Worm (Caenorhabditis elegans) whole organism, L2 larva: Measurements from ENCODE around the gene clp-6.

Experiments used
- C34F6.9 ChIP-seq: fragments of 150-350 bp; optimal IDR thresholded peaks from 2 replicates; lab custom pipeline; 2014; ENCODE audit warnings: missing biosample characterization, missing genetic modification characterization
- F13H6.1 ChIP-seq: sonication (generic microtip); optimal IDR thresholded peaks from 2 replicates; lab custom pipeline; 2016; ENCODE audit warnings: missing genetic modification characterization, missing compliant biosample characterization
- R02D3.7 ChIP-seq: fragments of 150-350 bp; optimal IDR thresholded peaks from 2 replicates; lab custom pipeline; 2014; ENCODE audit warnings: missing biosample characterization, missing genetic modification characterization
- Y55F3AM.14 ChIP-seq: fragments of 200-800 bp; sonication (Bioruptor generic); optimal IDR thresholded peaks from 2 replicates; lab custom pipeline; 2018; ENCODE audit warnings: mild to moderate bottlenecking, missing genetic modification characterization, missing compliant biosample characterization
- ZK546.5 ChIP-seq: sonication (generic microtip); optimal IDR thresholded peaks from 2 replicates; lab custom pipeline; 2017; ENCODE audit warnings: missing biosample characterization, missing genetic modification characterization
- alr-1 ChIP-seq: fragments of 150-350 bp; optimal IDR thresholded peaks from 2 replicates; lab custom pipeline; 2014; ENCODE audit warnings: missing biosample characterization, missing genetic modification characterization
- aly-2 ChIP-seq: fragments of 150-350 bp; optimal IDR thresholded peaks from 2 replicates; lab custom pipeline; 2014; ENCODE audit warnings: missing biosample characterization, missing genetic modification characterization
- ama-1 ChIP-seq: fragments of 150-350 bp; optimal IDR thresholded peaks from 2 replicates; lab custom pipeline; 2018; ENCODE audit warnings: inconsistent platforms
- blmp-1 ChIP-seq: sonication (generic microtip); optimal IDR thresholded peaks from 2 replicates; lab custom pipeline; 2017; ENCODE audit warnings: missing genetic modification characterization, mild to moderate bottlenecking, missing compliant biosample characterization, antibody characterized with exemption, moderate library complexity; ENCODE audit not compliant: insufficient read depth
- ceh-16 ChIP-seq: fragments of 150-350 bp; optimal IDR thresholded peaks from 2 replicates; lab custom pipeline; 2014; ENCODE audit warnings: missing biosample characterization, missing genetic modification characterization
- ceh-82 ChIP-seq: fragments of 150-350 bp; optimal IDR thresholded peaks from 2 replicates; lab custom pipeline; 2014; ENCODE audit warnings: missing biosample characterization, missing genetic modification characterization
- crh-2 ChIP-seq: sonication (generic microtip); optimal IDR thresholded peaks from 2 replicates; lab custom pipeline; 2017; ENCODE audit warnings: missing biosample characterization, missing genetic modification characterization
- dmd-4 ChIP-seq: sonication (generic microtip); optimal IDR thresholded peaks from 2 replicates; lab custom pipeline; 2017; ENCODE audit warnings: missing biosample characterization, missing genetic modification characterization
- egl-27 ChIP-seq: sonication (generic microtip); optimal IDR thresholded peaks from 3 replicates; lab custom pipeline; 2017; ENCODE audit warnings: missing biosample characterization, missing genetic modification reagents, missing genetic modification characterization
- elt-1 ChIP-seq: fragments of 150-350 bp; optimal IDR thresholded peaks from 2 replicates; lab custom pipeline; 2014; ENCODE audit warnings: missing biosample characterization, missing genetic modification characterization
- elt-3 ChIP-seq: sonication (generic microtip); optimal IDR thresholded peaks from 2 replicates; lab custom pipeline; 2017; ENCODE audit warnings: missing biosample characterization, missing genetic modification characterization
- fos-1 ChIP-seq: fragments of 150-350 bp; optimal IDR thresholded peaks from 2 replicates; lab custom pipeline; 2014; ENCODE audit warnings: missing biosample characterization, missing genetic modification characterization
- gmeb-1 ChIP-seq: fragments of 150-350 bp; optimal IDR thresholded peaks from 2 replicates; lab custom pipeline; 2014; ENCODE audit warnings: missing biosample characterization, missing genetic modification characterization
- lin-11 ChIP-seq: fragments of 150-350 bp; sonication (generic microtip); optimal IDR thresholded peaks from 2 replicates; lab custom pipeline; 2014; ENCODE audit warnings: missing biosample characterization, missing genetic modification characterization, inconsistent platforms, mixed read lengths
- lin-13 ChIP-seq: fragments of 150-350 bp; optimal IDR thresholded peaks from 2 replicates; lab custom pipeline; 2014; ENCODE audit warnings: missing biosample characterization, missing genetic modification reagents, missing genetic modification characterization
- lin-39 ChIP-seq: fragments of 150-350 bp; optimal IDR thresholded peaks from 2 replicates; lab custom pipeline; 2014; ENCODE audit warnings: missing biosample characterization, missing genetic modification reagents, missing genetic modification characterization
- lsy-2 ChIP-seq, 2 experiments: fragments of 150-350 bp in 1 of 2; sonication (generic microtip) in 1 of 2; optimal IDR thresholded peaks; 2 replicates each; lab custom pipeline; 2014 to 2017; ENCODE audit warnings: missing biosample characterization in 2 of 2, missing genetic modification characterization in 2 of 2
- mab-5 ChIP-seq: fragments of 150-350 bp; optimal IDR thresholded peaks from 2 replicates; lab custom pipeline; 2014; ENCODE audit warnings: missing biosample characterization, missing genetic modification characterization
- mbf-1 ChIP-seq: sonication (generic microtip); optimal IDR thresholded peaks from 2 replicates; lab custom pipeline; 2017; ENCODE audit warnings: missing biosample characterization, missing genetic modification characterization
- mdl-1 ChIP-seq, 2 experiments: fragments of 150-350 bp in 1 of 2; sonication (generic microtip) in 1 of 2; optimal IDR thresholded peaks; 2 replicates each; lab custom pipeline; 2017; ENCODE audit warnings: missing biosample characterization in 2 of 2, missing genetic modification characterization in 2 of 2
- nhr-10 ChIP-seq: sonication (generic microtip); optimal IDR thresholded peaks from 2 replicates; lab custom pipeline; 2017; ENCODE audit warnings: missing biosample characterization, missing genetic modification characterization
- nhr-11 ChIP-seq: fragments of 150-350 bp; optimal IDR thresholded peaks from 2 replicates; lab custom pipeline; 2014; ENCODE audit warnings: missing biosample characterization, missing genetic modification characterization
- nhr-12 ChIP-seq: fragments of 150-350 bp; optimal IDR thresholded peaks from 2 replicates; lab custom pipeline; 2014; ENCODE audit warnings: missing biosample characterization, missing genetic modification characterization
- nhr-129 ChIP-seq: fragments of 150-350 bp; optimal IDR thresholded peaks from 2 replicates; lab custom pipeline; 2014; ENCODE audit warnings: missing biosample characterization, missing genetic modification characterization
- nhr-21 ChIP-seq: fragments of 150-350 bp; optimal IDR thresholded peaks from 2 replicates; lab custom pipeline; 2014; ENCODE audit warnings: missing biosample characterization, missing genetic modification characterization
- nhr-23 ChIP-seq: fragments of 150-350 bp; optimal IDR thresholded peaks from 2 replicates; lab custom pipeline; 2014; ENCODE audit warnings: missing biosample characterization, missing genetic modification reagents, missing genetic modification characterization
- nhr-237 ChIP-seq: fragments of 150-350 bp; optimal IDR thresholded peaks from 2 replicates; lab custom pipeline; 2014; ENCODE audit warnings: missing biosample characterization, missing genetic modification characterization
- nhr-25 ChIP-seq: fragments of 150-350 bp; sonication (generic microtip); optimal IDR thresholded peaks from 3 replicates; lab custom pipeline; 2014; ENCODE audit warnings: missing biosample characterization, missing genetic modification characterization
- nhr-6 ChIP-seq: fragments of 150-350 bp; optimal IDR thresholded peaks from 2 replicates; lab custom pipeline; 2014; ENCODE audit warnings: missing biosample characterization, missing genetic modification characterization
- nhr-77 ChIP-seq: fragments of 150-350 bp; optimal IDR thresholded peaks from 2 replicates; lab custom pipeline; 2014; ENCODE audit warnings: missing biosample characterization, missing genetic modification characterization
- peb-1 ChIP-seq: fragments of 150-350 bp; optimal IDR thresholded peaks from 2 replicates; lab custom pipeline; 2014; ENCODE audit warnings: missing biosample characterization, missing genetic modification characterization
- sem-4 ChIP-seq: fragments of 150-350 bp; optimal IDR thresholded peaks from 2 replicates; lab custom pipeline; 2014; ENCODE audit warnings: missing biosample characterization, missing genetic modification reagents, missing genetic modification characterization
- skn-1 ChIP-seq: sonication (generic microtip); optimal IDR thresholded peaks from 2 replicates; lab custom pipeline; 2017; ENCODE audit warnings: missing biosample characterization, missing genetic modification characterization
- sma-3 ChIP-seq: sonication (generic microtip); optimal IDR thresholded peaks from 2 replicates; lab custom pipeline; 2016; ENCODE audit warnings: missing genetic modification reagents, missing genetic modification characterization, missing compliant biosample characterization
- sma-9 ChIP-seq, 2 experiments: fragments of 150-350 bp in 1 of 2; sonication (generic microtip) in 1 of 2; optimal IDR thresholded peaks; 2 replicates each; lab custom pipeline; 2014 to 2016; ENCODE audit warnings: missing genetic modification characterization in 2 of 2, mild to moderate bottlenecking in 1 of 2, missing biosample characterization in 1 of 2, missing compliant biosample characterization in 1 of 2, missing genetic modification reagents in 1 of 2, moderate library complexity in 1 of 2
- snpc-4 ChIP-seq: fragments of 150-350 bp; optimal IDR thresholded peaks from 2 replicates; lab custom pipeline; 2014; ENCODE audit warnings: missing biosample characterization, missing genetic modification characterization
- unc-39 ChIP-seq: fragments of 150-350 bp; optimal IDR thresholded peaks from 2 replicates; lab custom pipeline; 2014; ENCODE audit warnings: missing biosample characterization, missing genetic modification characterization
- unc-55 ChIP-seq: fragments of 150-350 bp; sonication (generic microtip); optimal IDR thresholded peaks from 3 replicates; lab custom pipeline; 2014; ENCODE audit warnings: missing biosample characterization, missing genetic modification reagents, missing genetic modification characterization
- unc-62 ChIP-seq: fragments of 150-350 bp; optimal IDR thresholded peaks from 2 replicates; lab custom pipeline; 2014; ENCODE audit warnings: missing biosample characterization, missing genetic modification reagents, missing genetic modification characterization
- zag-1 ChIP-seq: fragments of 150-350 bp; optimal IDR thresholded peaks from 2 replicates; lab custom pipeline; 2014; ENCODE audit warnings: missing biosample characterization, missing genetic modification characterization
- ztf-1 ChIP-seq: fragments of 200-800 bp; sonication (Bioruptor generic); conservative IDR thresholded peaks from 2 replicates; pipeline ENCODE4 v1.3.6; 2022; ENCODE audit warnings: missing genetic modification characterization, missing compliant biosample characterization
- ztf-11 ChIP-seq: sonication (generic microtip); optimal IDR thresholded peaks from 2 replicates; lab custom pipeline; 2017; ENCODE audit warnings: missing biosample characterization, missing genetic modification characterization
- ztf-4 ChIP-seq: fragments of 150-350 bp; optimal IDR thresholded peaks from 2 replicates; lab custom pipeline; 2014; ENCODE audit warnings: missing biosample characterization, missing genetic modification characterization

Gene clp-6

DNA sequence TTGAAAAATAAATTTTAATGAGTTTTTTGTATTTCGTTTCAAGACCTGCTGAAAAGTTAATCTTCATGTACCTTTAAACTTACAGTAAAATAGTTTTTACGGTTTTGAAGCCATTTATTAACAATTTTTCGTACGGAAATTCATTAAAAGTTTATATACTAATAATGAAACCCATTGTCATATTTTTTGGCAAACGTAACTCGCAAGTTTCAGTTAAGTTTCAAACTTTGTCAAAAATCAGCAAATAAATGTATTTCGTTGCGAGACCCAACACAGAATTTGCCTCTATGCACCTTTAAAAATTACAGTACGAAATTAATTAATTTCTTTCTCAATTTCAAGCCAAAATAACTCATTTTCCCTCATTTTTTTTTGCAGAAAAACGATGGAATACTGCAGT, 14.2 kb downstream of the clp-6 start, which contains the start of gene jtr-1:
jtr-1 (plus strand) TSS at position 327 of the 400 bp plus-strand sequence.
- TF ChIP-seq lin-39 (tag; lab: Kevin White, UChicago) (no peak), nhr-25 (no peak), skn-1 (tag; lab: Kevin White, UChicago) (no peak), ztf-11 (tag; lab: Kevin White, UChicago) (no peak), zag-1 (tag; lab: Kevin White, UChicago) (no peak), aly-2 (tag; lab: Kevin White, UChicago) (no peak), ceh-16 (tag; lab: Kevin White, UChicago) (no peak), peb-1 (tag; lab: Kevin White, UChicago) (no peak), nhr-11 (tag; lab: Kevin White, UChicago) (no peak), mab-5 (no peak), sem-4 (tag; lab: Kevin White, UChicago) (no peak), blmp-1 (tag; lab: Kevin White, UChicago) (no peak), mbf-1 (tag; lab: Kevin White, UChicago) (no peak)

DNA sequence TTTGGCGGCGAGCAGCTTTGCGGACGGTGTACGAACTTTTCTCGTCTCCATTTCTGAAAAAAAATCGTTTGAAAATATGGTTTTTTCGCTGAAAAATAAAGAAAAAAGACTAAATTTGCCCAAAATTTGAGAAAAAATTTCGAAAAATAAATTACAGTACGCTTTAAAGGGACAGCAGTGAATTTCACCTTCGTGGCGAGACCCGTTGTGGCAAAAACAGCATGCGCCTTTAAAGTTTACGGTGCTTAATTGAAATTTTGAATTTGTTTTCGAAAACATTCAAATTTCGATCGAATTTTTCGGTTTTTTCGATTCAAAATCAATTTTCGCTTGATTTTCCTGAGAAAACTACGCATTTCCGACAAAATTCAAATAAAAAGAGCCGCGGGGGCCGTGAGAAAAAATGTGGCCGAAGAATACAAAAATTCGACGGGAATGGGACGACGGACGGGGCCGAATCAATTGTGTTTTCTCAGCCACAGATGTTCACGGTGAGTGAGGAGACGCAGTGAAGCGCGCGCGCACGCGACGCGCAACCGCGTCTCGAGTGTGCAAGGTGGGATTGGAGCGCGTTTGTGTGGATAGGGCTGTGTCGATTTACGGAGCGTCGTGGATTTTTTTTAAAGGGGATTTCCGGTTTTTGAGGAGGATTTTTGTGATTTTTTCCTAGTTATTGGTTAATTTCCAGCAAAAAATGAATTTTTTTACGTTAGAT, 14.9 kb downstream of the clp-6 start, which contains the start of gene Y77E11A.7:
Y77E11A.7 (minus strand) TSS at position 55 of the 715 bp plus-strand sequence.
- TF ChIP-seq egl-27 (tag; lab: Kevin White, UChicago) = peak; percentile 17
- peak; percentile 90 for TF ChIP-seq lin-11 (tag; lab: Kevin White, UChicago)
- TF ChIP-seq nhr-23 (tag; lab: Kevin White, UChicago) = no peak
- TF ChIP-seq R02D3.7 (tag; lab: Kevin White, UChicago) = peak; percentile 74
- TF ChIP-seq nhr-77 = no peak
- TF ChIP-seq aly-2 (tag; lab: Kevin White, UChicago) = no peak
- peak; percentile 83 for TF ChIP-seq F13H6.1
- peak; percentile 81 for TF ChIP-seq nhr-25
- TF ChIP-seq snpc-4 (tag; lab: Kevin White, UChicago) = peak; percentile 47
- TF ChIP-seq zag-1 (tag; lab: Kevin White, UChicago) = peak; percentile 81
- TF ChIP-seq C34F6.9 (tag; lab: Kevin White, UChicago) = peak; percentile 92
- peak; percentile 56 for TF ChIP-seq ceh-82 (tag; lab: Kevin White, UChicago)
- peak; percentile 18 for TF ChIP-seq nhr-6 (tag; lab: Kevin White, UChicago)
- TF ChIP-seq lin-39 (tag; lab: Kevin White, UChicago) = no peak
- TF ChIP-seq skn-1 (tag; lab: Kevin White, UChicago) = peak; percentile 31
- TF ChIP-seq elt-1 (tag; lab: Kevin White, UChicago) = no peak
- no peak for TF ChIP-seq mbf-1 (tag; lab: Kevin White, UChicago)
- TF ChIP-seq unc-55 (GFP tag; lab: Kevin White, UChicago) = peak; percentile 99
- TF ChIP-seq ama-1 (lab: Kevin White, UChicago) = peak; percentile 32
- peak; percentile 40 for TF ChIP-seq ZK546.5 (tag; lab: Kevin White, UChicago)
- no peak for TF ChIP-seq ztf-1 (GFP tag; lab: Robert Waterston, UW)
- no peak for TF ChIP-seq elt-3 (tag; lab: Kevin White, UChicago)
- no peak for TF ChIP-seq unc-62 (GFP tag; lab: Kevin White, UChicago)
- TF ChIP-seq lsy-2 (tag; optimal IDR thresholded peaks at IDR 0.05; lab: Kevin White, UChicago) = peak; percentile 59 to 93
- no peak for TF ChIP-seq sma-9 (GFP tag; optimal IDR thresholded peaks at IDR 0.05; lab: Kevin White, UChicago)
- TF ChIP-seq sma-9 (tag; optimal IDR thresholded peaks at IDR 0.05; lab: Kevin White, UChicago) = no peak
- TF ChIP-seq mab-5 = peak; percentile 62
- peak; percentile 84 for TF ChIP-seq fos-1 (tag; lab: Kevin White, UChicago)
- TF ChIP-seq lin-13 (GFP tag; lab: Kevin White, UChicago) = peak; percentile 97
- no peak for TF ChIP-seq ztf-11 (tag; lab: Kevin White, UChicago)
- TF ChIP-seq sma-3 (GFP tag; lab: Kevin White, UChicago) = peak; percentile 83
- TF ChIP-seq nhr-129 (tag; lab: Kevin White, UChicago) = peak; percentile 94
- TF ChIP-seq unc-39 = no peak
- peak; percentile 48 for TF ChIP-seq Y55F3AM.14 (GFP tag; lab: Kevin White, UChicago)
- peak; percentile 80 for TF ChIP-seq gmeb-1 (tag; lab: Kevin White, UChicago)
- TF ChIP-seq nhr-21 (tag; lab: Kevin White, UChicago) = peak; percentile 43
- no peak for TF ChIP-seq nhr-11 (tag; lab: Kevin White, UChicago)
- peak; percentile 95 for TF ChIP-seq crh-2 (tag; lab: Kevin White, UChicago)
- TF ChIP-seq mdl-1 (tag; optimal IDR thresholded peaks at IDR 0.05; lab: Kevin White, UChicago) = peak; percentile 51 to 90
- TF ChIP-seq peb-1 (tag; lab: Kevin White, UChicago) = no peak
- no peak for TF ChIP-seq nhr-12 (tag; lab: Kevin White, UChicago)
- peak; percentile 91 for TF ChIP-seq ceh-16 (tag; lab: Kevin White, UChicago)
- no peak for TF ChIP-seq dmd-4
- no peak for TF ChIP-seq nhr-237
- TF ChIP-seq alr-1 (tag; lab: Kevin White, UChicago) = no peak
- peak; percentile 53 for TF ChIP-seq blmp-1 (tag; lab: Kevin White, UChicago)
- no peak for TF ChIP-seq ztf-4 (tag; lab: Kevin White, UChicago)
- TF ChIP-seq nhr-10 (tag; lab: Kevin White, UChicago) = peak; percentile 24
- TF ChIP-seq sem-4 (tag; lab: Kevin White, UChicago) = peak; percentile 33
